Worm (Caenorhabditis elegans) whole organism, young adult: ENCODE results near the gene H39E23.2.

Experiments
- B0035.1 ChIP-seq: sonication (generic microtip); optimal IDR thresholded peaks from 2 replicates; lab custom pipeline; 2016; ENCODE audit warnings: missing genetic modification characterization, mild to moderate bottlenecking, missing compliant biosample characterization, missing genotype, missing genetic modification reagents
- akir-1 ChIP-seq: fragments of 200-800 bp; sonication (Bioruptor generic); optimal IDR thresholded peaks from 2 replicates; lab custom pipeline; 2018; ENCODE audit warnings: mild to moderate bottlenecking, missing genetic modification characterization, moderate library complexity, missing compliant biosample characterization
- ama-1 ChIP-seq, 3 experiments: fragments of 150-350 bp in 1 of 3; sonication (generic microtip) in 2 of 3; optimal IDR thresholded peaks; 2 replicates each; lab custom pipeline; 2014 to 2018; ENCODE audit warnings: missing biosample characterization in 2 of 3, missing genetic modification characterization in 2 of 3, missing genetic modification reagents in 2 of 3
- cebp-1 ChIP-seq, 2 experiments: fragments of 200-800 bp in 1 of 2; sonication (Bioruptor generic) in 1 of 2; sonication (generic microtip) in 1 of 2; IDR thresholded peaks in 1 of 2; optimal IDR thresholded peaks in 1 of 2; 2 replicates each; pipeline versions ENCODE4 v1.3.6 to Lab custom; 2017 to 2022; ENCODE audit warnings: missing compliant biosample characterization in 2 of 2, missing genetic modification characterization in 2 of 2, mild to moderate bottlenecking in 1 of 2, missing genetic modification reagents in 1 of 2, moderate library complexity in 1 of 2
- hlh-12 ChIP-seq: sonication (generic microtip); optimal IDR thresholded peaks from 2 replicates; lab custom pipeline; 2016; ENCODE audit warnings: missing genetic modification characterization, missing compliant biosample characterization
- let-607 ChIP-seq, 2 experiments: fragments of 200-800 bp in 1 of 2; sonication (Bioruptor generic) in 1 of 2; sonication (generic microtip) in 1 of 2; optimal IDR thresholded peaks; 2 replicates each; lab custom pipeline; 2016 to 2018; ENCODE audit warnings: mild to moderate bottlenecking in 2 of 2, missing compliant biosample characterization in 2 of 2, missing genetic modification characterization in 2 of 2, moderate library complexity in 2 of 2, missing genotype in 1 of 2
- lin-35 ChIP-seq, 3 experiments: fragments of 150-350 bp in 2 of 3; sonication (generic microtip) in 1 of 3; optimal IDR thresholded peaks; 2 replicates each; lab custom pipeline; 2014 to 2018; ENCODE audit warnings: missing biosample characterization in 3 of 3, missing genetic modification characterization in 3 of 3, missing genetic modification reagents in 3 of 3
- nhr-179 ChIP-seq: sonication (generic microtip); optimal IDR thresholded peaks from 2 replicates; lab custom pipeline; 2016; ENCODE audit warnings: mild to moderate bottlenecking, missing genetic modification characterization, missing compliant biosample characterization
- nhr-90 ChIP-seq: sonication (generic microtip); optimal IDR thresholded peaks from 2 replicates; lab custom pipeline; 2016; ENCODE audit warnings: missing genotype, mild to moderate bottlenecking, missing genetic modification characterization, missing compliant biosample characterization
- pha-4 ChIP-seq: fragments of 150-350 bp; sonication (generic microtip); optimal IDR thresholded peaks from 2 replicates; lab custom pipeline; 2014; ENCODE audit warnings: missing biosample characterization, missing genetic modification reagents, missing genetic modification characterization
- rcor-1 ChIP-seq: fragments of 200-800 bp; sonication (Bioruptor generic); IDR thresholded peaks from 2 replicates; pipeline ENCODE4 v1.3.6; 2022; ENCODE audit warnings: missing genetic modification reagents, missing genetic modification characterization, missing compliant biosample characterization
- unc-62 ChIP-seq: fragments of 150-350 bp; optimal IDR thresholded peaks from 2 replicates; lab custom pipeline; 2014; ENCODE audit warnings: missing biosample characterization, missing genetic modification reagents, missing genetic modification characterization
- ztf-22 ChIP-seq: fragments of 200-800 bp; sonication (Bioruptor generic); optimal IDR thresholded peaks from 2 replicates; lab custom pipeline; 2018; ENCODE audit warnings: mild to moderate bottlenecking, missing genetic modification characterization, moderate library complexity, missing compliant biosample characterization

- TF ChIP-seq let-607 (tag; optimal IDR thresholded peaks at IDR 0.05; lab: Kevin White, UChicago) (no peak), nhr-90 (tag; lab: Kevin White, UChicago) (no peak), pha-4 (no peak), rcor-1 (GFP tag; lab: Robert Waterston, UW) (no peak), lin-35 (GFP tag; optimal IDR thresholded peaks at IDR 0.05; lab: Kevin White, UChicago) (no peak), ama-1 (optimal IDR thresholded peaks at IDR 0.05; lab: Kevin White, UChicago) (no peak), ama-1 (GFP tag; optimal IDR thresholded peaks at IDR 0.05; lab: Kevin White, UChicago) (no peak), hlh-12 (tag; lab: Kevin White, UChicago) (no peak), cebp-1 (GFP tag; IDR thresholded peaks at IDR 0.05; lab: Robert Waterston, UW) (no peak), cebp-1 (tag; optimal IDR thresholded peaks at IDR 0.05; lab: Kevin White, UChicago) (no peak), nhr-179 (tag; lab: Kevin White, UChicago) (no peak), unc-62 (GFP tag; lab: Kevin White, UChicago) (no peak), ztf-22 (GFP tag; lab: Kevin White, UChicago) (no peak), B0035.1 (no peak), akir-1 (GFP tag; lab: Kevin White, UChicago) (no peak)
Observed at ce11 chrV:14090309-14090967, 19.7 kb upstream of the H39E23.2 start, which contains the start of the genes D1086.5 and him-5.
